Fruit fly (Drosophila melanogaster) whole organism, embryonic: ENCODE measurements around the gene Iris.

Source experiments
- Asciz ChIP-seq: fragments of 200-800 bp; sonication (Bioruptor generic); optimal IDR thresholded peaks from 2 replicates; lab custom pipeline; 2017; ENCODE audit warnings: missing biosample characterization, mild to moderate bottlenecking, missing genetic modification characterization, missing genetic modification reagents
- CG10431 ChIP-seq: fragments of 200-800 bp; sonication (Bioruptor generic); optimal IDR thresholded peaks from 3 replicates; lab custom pipeline; 2018; ENCODE audit warnings: missing biosample characterization, mild to moderate bottlenecking, missing genetic modification characterization
- CG11085 ChIP-seq: fragments of 200-800 bp; sonication (Bioruptor generic); IDR thresholded peaks from 2 replicates; pipeline ENCODE4 v1.3.6; 2022; ENCODE audit warnings: missing biosample characterization, missing genetic modification characterization
- CG11456 ChIP-seq: fragments of 200-800 bp; sonication (Bioruptor generic); IDR thresholded peaks from 3 replicates; pipeline ENCODE4 v1.3.6; 2022; ENCODE audit warnings: missing biosample characterization, missing genetic modification characterization
- CG12659 ChIP-seq: fragments of 200-800 bp; sonication (Bioruptor generic); optimal IDR thresholded peaks from 3 replicates; lab custom pipeline; 2017; ENCODE audit warnings: mild to moderate bottlenecking, missing biosample characterization, missing genetic modification reagents, missing genetic modification characterization
- CG12744 ChIP-seq: fragments of 200-800 bp; sonication (Bioruptor generic); optimal IDR thresholded peaks from 2 replicates; lab custom pipeline; 2016; ENCODE audit warnings: missing biosample characterization, missing genetic modification characterization
- CG13775 ChIP-seq: fragments of 200-800 bp; sonication (Bioruptor generic); optimal IDR thresholded peaks from 3 replicates; lab custom pipeline; 2017; ENCODE audit warnings: missing biosample characterization, mild to moderate bottlenecking, missing genetic modification characterization
- CG14050 ChIP-seq: fragments of 200-800 bp; sonication (Bioruptor generic); IDR thresholded peaks from 3 replicates; pipeline ENCODE4 v1.3.6; 2022; ENCODE audit warnings: missing biosample characterization, missing genetic modification characterization
- CG15601 ChIP-seq: fragments of 200-800 bp; sonication (Bioruptor generic); optimal IDR thresholded peaks from 3 replicates; lab custom pipeline; 2019; ENCODE audit warnings: missing biosample characterization, mild to moderate bottlenecking, missing genetic modification characterization, moderate library complexity
- CG1647 ChIP-seq: fragments of 200-800 bp; sonication (Bioruptor generic); optimal IDR thresholded peaks from 3 replicates; lab custom pipeline; 2016; ENCODE audit warnings: missing biosample characterization, missing genetic modification characterization
- CG17612 ChIP-seq: fragments of 200-800 bp; sonication (Bioruptor generic); IDR thresholded peaks from 2 replicates; pipeline ENCODE4 v1.3.6; 2022; ENCODE audit warnings: missing biosample characterization, missing genetic modification characterization
- CG18011 ChIP-seq: fragments of 200-800 bp; sonication (Bioruptor generic); optimal IDR thresholded peaks from 2 replicates; lab custom pipeline; 2017; ENCODE audit warnings: missing biosample characterization, missing genetic modification characterization, mild to moderate bottlenecking, moderate library complexity, missing genotype
- CG2875 ChIP-seq: fragments of 200-800 bp; sonication (Bioruptor generic); optimal IDR thresholded peaks from 2 replicates; lab custom pipeline; 2017; ENCODE audit warnings: missing biosample characterization, mild to moderate bottlenecking, missing genetic modification characterization, missing genetic modification reagents
- CG31365 ChIP-seq: fragments of 200-800 bp; sonication (Bioruptor generic); optimal IDR thresholded peaks from 2 replicates; lab custom pipeline; 2018; ENCODE audit warnings: missing biosample characterization, mild to moderate bottlenecking, missing genetic modification characterization
- CG4617 ChIP-seq: fragments of 200-800 bp; sonication (Bioruptor generic); optimal IDR thresholded peaks from 3 replicates; lab custom pipeline; 2016; ENCODE audit warnings: missing biosample characterization, missing genetic modification characterization, borderline replicate concordance
- CG5953 ChIP-seq: fragments of 200-800 bp; sonication (Bioruptor generic); IDR thresholded peaks from 2 replicates; pipeline ENCODE4 v1.3.6; 2022; ENCODE audit warnings: missing biosample characterization, missing genetic modification characterization
- CG6813 ChIP-seq: fragments of 200-800 bp; sonication (Bioruptor generic); optimal IDR thresholded peaks from 2 replicates; lab custom pipeline; 2017; ENCODE audit warnings: missing biosample characterization, missing genetic modification characterization, mild to moderate bottlenecking, moderate library complexity, missing genetic modification reagents
- CG7271 ChIP-seq: fragments of 200-800 bp; sonication (Bioruptor generic); optimal IDR thresholded peaks from 2 replicates; lab custom pipeline; 2018; ENCODE audit warnings: missing biosample characterization, mild to moderate bottlenecking, missing genetic modification characterization, moderate library complexity
- D19A ChIP-seq: fragments of 200-800 bp; optimal IDR thresholded peaks from 3 replicates; lab custom pipeline; 2019; ENCODE audit warnings: missing biosample characterization, mild to moderate bottlenecking, missing genetic modification characterization, moderate library complexity
- E2f2 ChIP-seq: fragments of 200-800 bp; sonication (Bioruptor generic); IDR thresholded peaks from 2 replicates; pipeline ENCODE4 v1.3.6; 2022; ENCODE audit warnings: missing biosample characterization, missing genetic modification characterization
- Fer3 ChIP-seq: fragments of 200-800 bp; sonication (Bioruptor generic); optimal IDR thresholded peaks from 2 replicates; lab custom pipeline; 2018; ENCODE audit warnings: missing biosample characterization, mild to moderate bottlenecking, missing genetic modification characterization, moderate library complexity
- HmgD ChIP-seq: fragments of 200-800 bp; sonication (Bioruptor generic); optimal IDR thresholded peaks from 3 replicates; lab custom pipeline; 2016; ENCODE audit warnings: missing biosample characterization, missing genetic modification characterization
- Hr39 ChIP-seq: fragments of >200 bp; optimal IDR thresholded peaks from 2 replicates; lab custom pipeline; 2017
- Hsf ChIP-seq: fragments of 200-800 bp; sonication (Bioruptor generic); optimal IDR thresholded peaks from 3 replicates; lab custom pipeline; 2016; ENCODE audit warnings: missing biosample characterization, missing genetic modification characterization
- Lim3 ChIP-seq: fragments of 200-800 bp; sonication (Bioruptor generic); IDR thresholded peaks from 2 replicates; pipeline ENCODE4 v1.3.6; 2022; ENCODE audit warnings: missing biosample characterization, missing genetic modification characterization
- MESR4 ChIP-seq: fragments of 200-800 bp; sonication (Bioruptor generic); optimal IDR thresholded peaks from 2 replicates; lab custom pipeline; 2018; ENCODE audit warnings: missing biosample characterization, mild to moderate bottlenecking, missing genetic modification characterization, moderate library complexity
- Max ChIP-seq: fragments of 200-800 bp; sonication (Bioruptor generic); optimal IDR thresholded peaks from 2 replicates; lab custom pipeline; 2016; ENCODE audit warnings: missing biosample characterization, mild to moderate bottlenecking, missing genetic modification characterization
- Nf-YC ChIP-seq: fragments of 200-800 bp; optimal IDR thresholded peaks from 3 replicates; lab custom pipeline; 2019; ENCODE audit warnings: missing biosample characterization, mild to moderate bottlenecking, missing genetic modification characterization, moderate library complexity
- PHDP ChIP-seq: fragments of 200-800 bp; sonication (Bioruptor generic); optimal IDR thresholded peaks from 3 replicates; lab custom pipeline; 2018; ENCODE audit warnings: missing biosample characterization, mild to moderate bottlenecking, missing genetic modification characterization, moderate library complexity
- ac ChIP-seq: fragments of 200-800 bp; sonication (Bioruptor generic); optimal IDR thresholded peaks from 3 replicates; lab custom pipeline; 2017; ENCODE audit warnings: missing biosample characterization, mild to moderate bottlenecking, missing genetic modification characterization
- bcd ChIP-seq: fragments of 200-800 bp; sonication (Bioruptor generic); optimal IDR thresholded peaks from 2 replicates; lab custom pipeline; 2017; ENCODE audit warnings: missing biosample characterization, mild to moderate bottlenecking, missing genetic modification characterization
- cas ChIP-seq: fragments of 200-800 bp; sonication (Bioruptor generic); IDR thresholded peaks from 2 replicates; pipeline ENCODE4 v1.3.6; 2022; ENCODE audit warnings: missing biosample characterization, missing genetic modification characterization
- cato ChIP-seq: fragments of 200-800 bp; sonication (Bioruptor generic); optimal IDR thresholded peaks from 2 replicates; lab custom pipeline; 2016; ENCODE audit warnings: missing biosample characterization, missing genetic modification characterization, borderline replicate concordance
- caup ChIP-seq: fragments of 200-800 bp; sonication (Bioruptor generic); optimal IDR thresholded peaks from 3 replicates; lab custom pipeline; 2017; ENCODE audit warnings: missing biosample characterization, mild to moderate bottlenecking, missing genetic modification characterization, moderate library complexity; ENCODE audit not compliant: severe bottlenecking
- crc ChIP-seq: fragments of 200-800 bp; sonication (Bioruptor generic); optimal IDR thresholded peaks from 2 replicates; lab custom pipeline; 2016; ENCODE audit warnings: missing biosample characterization, missing genetic modification characterization
- da ChIP-seq: fragments of 200-800 bp; sonication (Bioruptor generic); optimal IDR thresholded peaks from 2 replicates; lab custom pipeline; 2016; ENCODE audit warnings: missing biosample characterization, missing genetic modification characterization
- exex ChIP-seq: fragments of 200-800 bp; sonication (Bioruptor generic); optimal IDR thresholded peaks from 4 replicates; lab custom pipeline; 2018; ENCODE audit warnings: missing biosample characterization, mild to moderate bottlenecking, missing genetic modification characterization, moderate library complexity
- gfzf ChIP-seq: fragments of 200-800 bp; sonication (Bioruptor generic); optimal IDR thresholded peaks from 2 replicates; lab custom pipeline; 2016; ENCODE audit warnings: missing biosample characterization, mild to moderate bottlenecking, missing genetic modification characterization, moderate library complexity
- gt ChIP-seq: fragments of 200-800 bp; sonication (Bioruptor generic); IDR thresholded peaks from 2 replicates; pipeline ENCODE4 v1.3.6; 2022; ENCODE audit warnings: missing biosample characterization, missing genetic modification characterization
- h ChIP-seq: fragments of >200 bp; optimal IDR thresholded peaks from 2 replicates; lab custom pipeline; 2017
- jing ChIP-seq: fragments of 200-800 bp; sonication (Bioruptor generic); optimal IDR thresholded peaks from 2 replicates; lab custom pipeline; 2018; ENCODE audit warnings: missing biosample characterization, mild to moderate bottlenecking, missing genetic modification characterization
- nom ChIP-seq: fragments of 200-800 bp; sonication (Bioruptor generic); optimal IDR thresholded peaks from 2 replicates; lab custom pipeline; 2017; ENCODE audit warnings: missing biosample characterization, missing genetic modification characterization, mild to moderate bottlenecking, moderate library complexity, missing genetic modification reagents
- oc ChIP-seq: fragments of 200-800 bp; sonication (Bioruptor generic); optimal IDR thresholded peaks from 2 replicates; lab custom pipeline; 2018; ENCODE audit warnings: missing biosample characterization, mild to moderate bottlenecking, missing genetic modification characterization, moderate library complexity
- pfk ChIP-seq: fragments of 200-800 bp; sonication (Bioruptor generic); optimal IDR thresholded peaks from 2 replicates; lab custom pipeline; 2018; ENCODE audit warnings: missing biosample characterization, mild to moderate bottlenecking, missing genetic modification characterization, moderate library complexity
- repo ChIP-seq: fragments of 200-800 bp; sonication (Bioruptor generic); optimal IDR thresholded peaks from 2 replicates; lab custom pipeline; 2016; ENCODE audit warnings: missing biosample characterization, missing genetic modification characterization
- sim ChIP-seq: fragments of 200-800 bp; sonication (Bioruptor generic); IDR thresholded peaks from 2 replicates; pipeline ENCODE4 v1.3.6; 2022; ENCODE audit warnings: missing biosample characterization, missing genetic modification characterization
- sob ChIP-seq: fragments of 200-800 bp; sonication (Bioruptor generic); IDR thresholded peaks from 2 replicates; pipeline ENCODE4 v1.3.6; 2022; ENCODE audit warnings: missing biosample characterization, missing genetic modification characterization
- tna ChIP-seq: fragments of 200-800 bp; sonication (Bioruptor generic); IDR thresholded peaks from 2 replicates; pipeline ENCODE4 v1.3.6; 2022; ENCODE audit warnings: missing biosample characterization, missing genetic modification characterization; ENCODE audit not compliant: partially characterized antibody
- ttk ChIP-seq: fragments of 200-800 bp; sonication (Bioruptor generic); IDR thresholded peaks from 2 replicates; pipeline ENCODE4 v2.1.2; 2022; ENCODE audit warnings: missing biosample characterization, missing genetic modification characterization
- yki ChIP-seq: fragments of >200 bp; optimal IDR thresholded peaks from 3 replicates; lab custom pipeline; 2018
- zf30C ChIP-seq: fragments of 200-800 bp; sonication (Bioruptor generic); optimal IDR thresholded peaks from 3 replicates; lab custom pipeline; 2018; ENCODE audit warnings: missing biosample characterization, mild to moderate bottlenecking, missing genetic modification characterization

Iris gene

DNA sequence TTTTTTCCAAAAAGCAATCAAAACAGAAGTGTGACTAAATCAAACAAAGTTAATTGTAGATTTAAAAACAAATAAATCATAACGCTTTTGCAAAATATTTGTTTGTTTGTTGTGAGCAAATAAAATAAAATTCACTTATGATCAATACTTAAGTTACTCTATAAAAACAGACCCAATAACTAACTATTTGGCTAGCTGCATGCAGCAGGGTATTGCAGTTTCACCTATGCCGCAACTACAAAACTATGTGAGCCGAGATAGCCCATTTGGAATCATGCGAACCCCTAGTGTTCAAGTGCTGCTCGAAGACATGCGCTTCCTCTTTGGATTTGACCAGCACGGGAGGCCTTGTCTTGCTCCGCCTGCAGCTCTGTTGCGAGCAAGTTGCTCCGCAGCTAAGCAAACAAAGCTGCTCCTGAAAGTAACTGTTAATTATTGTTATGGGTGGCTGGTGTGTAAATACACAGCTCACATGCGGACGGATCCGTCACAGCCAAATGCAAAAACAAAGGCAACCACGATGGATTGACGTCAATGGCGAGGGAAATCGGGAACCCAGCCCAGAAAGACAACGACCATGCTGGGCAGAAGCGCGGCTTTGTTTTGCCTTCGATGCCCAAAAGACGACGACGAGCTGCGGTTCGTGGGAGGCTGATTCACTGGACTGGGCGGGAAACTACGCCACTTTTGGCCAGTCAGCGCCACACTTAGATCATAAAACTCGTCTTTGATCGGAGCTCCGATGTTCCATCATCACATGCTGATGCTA lies 11.8 kb downstream of the Iris start (continued):
- peak; percentile 15 for TF ChIP-seq oc
- TF ChIP-seq zf30C (GFP tag; lab: Kevin White, UChicago) = no peak
- TF ChIP-seq nom (GFP tag; lab: Kevin White, UChicago) = no peak
- peak; percentile 0 for TF ChIP-seq CG2875 (GFP tag; lab: Kevin White, UChicago)
- TF ChIP-seq CG4617 (GFP tag; lab: Kevin White, UChicago) = no peak
- no peak for TF ChIP-seq repo (GFP tag; lab: Kevin White, UChicago)
- TF ChIP-seq CG6813 (GFP tag; lab: Kevin White, UChicago) = no peak
- TF ChIP-seq crc (GFP tag; lab: Kevin White, UChicago) = no peak
- TF ChIP-seq CG12659 (GFP tag; lab: Kevin White, UChicago) = no peak
- no peak for TF ChIP-seq gfzf (GFP tag; lab: Kevin White, UChicago)
- no peak for TF ChIP-seq HmgD
- no peak for TF ChIP-seq CG11456 (GFP tag; lab: Robert Waterston, UW)
- no peak for TF ChIP-seq ac (GFP tag; lab: Kevin White, UChicago)
- no peak for TF ChIP-seq bcd (GFP tag; lab: Kevin White, UChicago)
- no peak for TF ChIP-seq Hr39 (lab: Kevin White, UChicago)
- TF ChIP-seq sob = no peak
- peak; percentile 21 for TF ChIP-seq CG15601
- no peak for TF ChIP-seq exex (tag; lab: Kevin White, UChicago)
- TF ChIP-seq CG1647 (GFP tag; lab: Kevin White, UChicago) = no peak
- no peak for TF ChIP-seq E2f2
- TF ChIP-seq CG7271 (tag; lab: Kevin White, UChicago) = no peak
- TF ChIP-seq CG31365 (tag; lab: Kevin White, UChicago) = no peak
- TF ChIP-seq PHDP (tag; lab: Kevin White, UChicago) = no peak
- TF ChIP-seq ttk (GFP tag; lab: Robert Waterston, UW) = no peak
- peak; percentile 0 for TF ChIP-seq Asciz (GFP tag; lab: Kevin White, UChicago)
- no peak for TF ChIP-seq h
- TF ChIP-seq CG5953 = no peak
- no peak for TF ChIP-seq CG14050 (GFP tag; lab: Robert Waterston, UW)
- TF ChIP-seq yki = no peak
- TF ChIP-seq Hsf (GFP tag; lab: Kevin White, UChicago) = no peak
- no peak for TF ChIP-seq Lim3
- TF ChIP-seq MESR4 = no peak
- TF ChIP-seq Max (GFP tag; lab: Kevin White, UChicago) = no peak
- peak; percentile 76 for TF ChIP-seq D19A
- TF ChIP-seq CG11085 = no peak
- TF ChIP-seq CG17612 = 0 out of 2 replicates have a peak, but pooled peaks have one; percentile 4
- no peak for TF ChIP-seq Fer3 (tag; lab: Kevin White, UChicago)
- no peak for TF ChIP-seq gt (GFP tag; lab: Robert Waterston, UW)
- no peak for TF ChIP-seq Nf-YC (tag; lab: Kevin White, UChicago)
- no peak for TF ChIP-seq pfk (GFP tag; lab: Kevin White, UChicago)
- no peak for TF ChIP-seq CG10431 (GFP tag; lab: Kevin White, UChicago)
- TF ChIP-seq jing = no peak
- no peak for TF ChIP-seq da (GFP tag; lab: Kevin White, UChicago)
- TF ChIP-seq CG13775 = no peak
- no peak for TF ChIP-seq sim
- TF ChIP-seq cato (GFP tag; lab: Kevin White, UChicago) = no peak
- TF ChIP-seq caup (GFP tag; lab: Kevin White, UChicago) = no peak
- TF ChIP-seq CG18011 (GFP tag; lab: Kevin White, UChicago) = no peak
- no peak for TF ChIP-seq CG12744 (GFP tag; lab: Kevin White, UChicago)
- TF ChIP-seq tna (GFP tag; lab: Robert Waterston, UW) = no peak
- TF ChIP-seq cas (GFP tag; lab: Robert Waterston, UW) = no peak
